Fruit fly (Drosophila melanogaster) whole organism: ENCODE results near the gene ppl.

ENCODE experiments used
- CG8478 ChIP-seq: fragments of >200 bp; optimal IDR thresholded peaks from 2 replicates; lab custom pipeline; 2018; ENCODE audit warnings: inconsistent platforms
- EcR ChIP-seq, 2 experiments: fragments of >200 bp; optimal IDR thresholded peaks; 2 replicates each; lab custom pipeline; 2017; ENCODE audit warnings: missing biosample characterization in 2 of 2, missing genetic modification characterization in 2 of 2, missing genetic modification reagents in 2 of 2
- usp ChIP-seq: fragments of >200 bp; optimal IDR thresholded peaks from 2 replicates; lab custom pipeline; 2017; ENCODE audit warnings: missing biosample characterization, missing genetic modification characterization, mixed read lengths

dm6 chr3L:21273504-21273903 lies 7.8 kb downstream of the ppl start:
- TF ChIP-seq usp (GFP tag; lab: Kevin White, UChicago) (no peak), CG8478 (lab: Kevin White, UChicago) (no peak), EcR (GFP tag; optimal IDR thresholded peaks at IDR 0.05; lab: Kevin White, UChicago) (no peak)
